Fruit fly (Drosophila melanogaster) S2 (cell line): ENCODE data around the gene CG15553.

Experiments used
- CG8478 ChIP-seq: fragments of >200 bp; optimal IDR thresholded peaks from 2 replicates; lab custom pipeline; 2018
- CTCF ChIP-seq, 2 experiments: fragments of >200 bp; optimal IDR thresholded peaks; 2 replicates each; lab custom pipeline; 2018

DNA sequence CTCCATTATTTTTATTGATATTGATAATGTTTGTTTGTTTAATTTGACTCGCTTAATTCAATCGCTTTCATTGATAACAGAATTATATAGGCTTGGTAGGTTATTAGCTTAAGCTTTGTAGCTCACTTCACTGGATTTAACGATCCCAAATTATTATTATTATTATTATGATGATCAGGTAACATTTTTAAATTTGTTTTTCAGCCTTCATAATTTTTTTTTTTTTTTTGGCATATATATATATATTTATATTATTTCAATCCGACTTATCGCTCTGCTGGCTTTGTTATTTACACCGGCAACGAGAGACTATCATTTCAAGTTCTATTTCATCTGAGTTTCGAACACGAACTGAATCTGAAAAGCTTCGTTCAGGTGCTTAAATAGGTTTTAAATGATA is at the start of gene CG15553:
- TF ChIP-seq CG8478 (lab: Kevin White, UChicago) (no peak), CTCF (optimal IDR thresholded peaks at IDR 0.05; lab: Kevin White, UChicago) (no peak)
